Worm (Caenorhabditis elegans): ENCODE results near the gene srh-288.

ce11 chrV:17746959-17747358 lies 48.6 kb downstream of the srh-288 start, which contains the start of gene twk-36:
- TF ChIP-seq flt-1 (GFP tag; IDR thresholded peaks at IDR 0.05) (no peak), cog-1 (tag; optimal IDR thresholded peaks at IDR 0.05) (no peak), klf-2 (GFP tag; conservative IDR thresholded peaks at IDR 0.05) (no peak)
